Fruit fly (Drosophila melanogaster): ENCODE results near the gene CIA30.

Gene CIA30

dm6 chr3R:29745056-29745455, 8.3 kb downstream of the CIA30 start, which contains the start of the genes Wdr24 and IntS11 (continued):
- TF ChIP-seq pdm3 (GFP tag; optimal IDR thresholded peaks at IDR 0.05) = peak; percentile 97
- peak; percentile 95 for TF ChIP-seq Ets21C (GFP tag; optimal IDR thresholded peaks at IDR 0.05)
- TF ChIP-seq eg (GFP tag; IDR thresholded peaks at IDR 0.05) = peak; percentile 99
- TF ChIP-seq CG1621 (tag; optimal IDR thresholded peaks at IDR 0.05) = peak; percentile 91
- peak; percentile 84 for TF ChIP-seq CG8319 (GFP tag; optimal IDR thresholded peaks at IDR 0.05)
- TF ChIP-seq CG31627 (GFP tag; optimal IDR thresholded peaks at IDR 0.05) = peak; percentile 98
- peak; percentile 96 for TF ChIP-seq topi (GFP tag; optimal IDR thresholded peaks at IDR 0.05)
- peak in 1 of 2 experiments; percentile 88 for TF ChIP-seq ss (GFP tag; optimal IDR thresholded peaks at IDR 0.05)
- peak; percentile 98 for TF ChIP-seq lz (GFP tag; optimal IDR thresholded peaks at IDR 0.05)
- peak; percentile 87 for TF ChIP-seq vri (GFP tag; optimal IDR thresholded peaks at IDR 0.05)
- TF ChIP-seq CG15336 (GFP tag; IDR thresholded peaks at IDR 0.05) = peak; percentile 94
- no peak for TF ChIP-seq CG6276 (GFP tag; optimal IDR thresholded peaks at IDR 0.05)
- TF ChIP-seq Sox15 (GFP tag; optimal IDR thresholded peaks at IDR 0.05) = peak; percentile 99
- peak; percentile 89 for TF ChIP-seq CG8119 (GFP tag; IDR thresholded peaks at IDR 0.05)
- TF ChIP-seq net (GFP tag; optimal IDR thresholded peaks at IDR 0.05) = peak; percentile 82
- peak; percentile 92 for TF ChIP-seq CG8632 (GFP tag; optimal IDR thresholded peaks at IDR 0.05)
- peak; percentile 89 for TF ChIP-seq fd59A (GFP tag; optimal IDR thresholded peaks at IDR 0.05)
- TF ChIP-seq OdsH (GFP tag; optimal IDR thresholded peaks at IDR 0.05) = peak; percentile 97
- TF ChIP-seq CG32006 (GFP tag; optimal IDR thresholded peaks at IDR 0.05) = peak; percentile 97
- no peak for TF ChIP-seq spab (GFP tag; optimal IDR thresholded peaks at IDR 0.05)
- TF ChIP-seq CG3032 (tag; optimal IDR thresholded peaks at IDR 0.05) = peak; percentile 98
- TF ChIP-seq dac (GFP tag; optimal IDR thresholded peaks at IDR 0.05) = no peak
- peak; percentile 95 for TF ChIP-seq CG10631 (GFP tag; optimal IDR thresholded peaks at IDR 0.05)
- peak; percentile 98 for TF ChIP-seq Eip78C (GFP tag)
- TF ChIP-seq acj6 (GFP tag; optimal IDR thresholded peaks at IDR 0.05) = peak; percentile 95
- TF ChIP-seq CG6163 (GFP tag; IDR thresholded peaks at IDR 0.05) = peak; percentile 98

DNA sequence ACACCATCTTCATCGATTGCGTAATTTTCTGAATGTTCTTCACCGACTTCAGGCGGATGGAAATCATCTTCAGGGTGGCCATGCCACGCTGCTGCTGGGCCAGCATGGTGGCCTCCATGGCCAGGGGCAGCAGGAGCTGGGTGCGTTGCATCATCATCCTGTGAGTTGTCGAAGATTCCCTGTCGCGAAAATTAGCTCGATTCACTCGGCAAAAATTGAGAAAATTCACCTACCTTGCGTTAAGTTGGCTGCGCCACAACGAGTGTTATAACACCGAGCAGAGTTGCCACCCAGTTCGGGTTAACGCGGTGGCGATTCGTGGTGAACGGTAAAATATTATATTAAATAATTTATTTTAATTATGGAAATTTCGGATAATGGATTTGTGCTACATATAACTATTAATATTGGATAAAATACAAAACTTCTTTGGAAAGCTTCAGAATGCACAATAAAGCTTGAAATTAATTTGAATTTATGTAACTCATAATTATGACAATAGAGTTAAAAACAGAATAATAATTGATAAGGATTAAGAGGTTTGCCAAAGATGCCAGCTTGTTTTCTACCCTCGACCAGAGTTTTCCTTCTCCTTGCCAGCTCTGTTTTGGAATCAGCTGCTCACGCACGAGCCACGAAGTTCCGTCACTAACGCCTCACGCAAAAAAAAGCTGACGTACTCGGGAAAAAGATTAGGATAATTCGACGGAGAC, 12.0 kb downstream of the CIA30 start, which contains the start of the genes ATPsyngamma and yata:
Gene ATPsyngamma (minus strand): TSS at position 573 of the 713 bp plus-strand sequence.
Gene yata (plus strand): TSS at position 629 of the 713 bp plus-strand sequence.
- TF ChIP-seq lz (GFP tag; optimal IDR thresholded peaks at IDR 0.05) (no peak), CG16779 (tag; optimal IDR thresholded peaks at IDR 0.05) (no peak), CG15336 (GFP tag; IDR thresholded peaks at IDR 0.05) (no peak), net (GFP tag; optimal IDR thresholded peaks at IDR 0.05) (no peak), vri (GFP tag; optimal IDR thresholded peaks at IDR 0.05) (peak; percentile 98), CG34406 (GFP tag; optimal IDR thresholded peaks at IDR 0.05) (peak; percentile 41), esn (GFP tag; optimal IDR thresholded peaks at IDR 0.05) (peak; percentile 43), Eip78C (GFP tag) (peak; percentile 5), eg (GFP tag; IDR thresholded peaks at IDR 0.05) (0 out of 3 replicates have a peak, but pooled peaks have one; percentile 19), dac (GFP tag; optimal IDR thresholded peaks at IDR 0.05) (no peak), CG6854 (GFP tag; optimal IDR thresholded peaks at IDR 0.05) (peak; percentile 24), fd59A (GFP tag; optimal IDR thresholded peaks at IDR 0.05) (no peak), Ets96B (tag; optimal IDR thresholded peaks at IDR 0.05) (peak; percentile 14), CG3032 (tag; optimal IDR thresholded peaks at IDR 0.05) (peak; percentile 36), svp (GFP tag) (peak; percentile 96), pdm3 (GFP tag; optimal IDR thresholded peaks at IDR 0.05) (no peak), CG8319 (GFP tag; optimal IDR thresholded peaks at IDR 0.05) (no peak), topi (GFP tag; optimal IDR thresholded peaks at IDR 0.05) (no peak)

DNA sequence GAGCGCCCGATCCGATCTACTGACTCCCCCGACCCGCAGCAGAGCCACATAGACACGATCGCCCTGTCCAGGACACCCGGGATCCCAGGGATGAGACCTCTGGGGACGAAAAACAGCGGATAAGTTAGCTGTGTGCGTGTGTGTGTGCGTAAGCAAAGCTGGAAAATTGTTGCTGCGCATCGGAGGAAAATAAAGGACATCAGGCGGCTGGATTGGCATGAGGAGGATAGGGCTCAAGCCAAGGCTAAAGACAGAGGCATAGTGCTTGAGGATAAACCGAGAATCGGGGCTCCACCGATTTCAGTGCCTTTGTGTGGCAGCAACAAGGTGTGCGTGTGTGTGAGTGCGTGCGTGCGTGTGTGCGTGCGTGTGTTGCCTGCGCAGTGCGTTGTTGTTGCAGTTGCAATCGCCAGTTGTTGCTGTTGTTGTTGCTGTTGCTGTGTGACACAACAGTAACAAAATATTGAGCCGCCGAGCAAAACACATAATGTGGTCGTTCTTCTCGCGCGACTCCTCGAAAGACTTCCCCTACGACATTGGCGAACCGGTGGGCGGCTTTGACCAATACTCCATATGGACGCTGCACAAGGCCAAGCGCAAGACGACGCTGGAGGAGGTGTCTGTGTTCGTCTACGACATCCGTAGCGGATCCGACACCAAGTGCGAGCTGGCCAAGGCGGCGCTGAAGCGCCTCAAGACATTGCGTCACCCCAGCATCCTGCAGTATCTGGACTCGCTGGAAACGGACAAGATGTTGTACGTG, 12.7 kb downstream of the CIA30 start:
- 0 out of 3 replicates have a peak, but pooled peaks have one; percentile 8 for TF ChIP-seq CG6163 (GFP tag; IDR thresholded peaks at IDR 0.05)
- peak; percentile 13 for TF ChIP-seq Sox14 (GFP tag; optimal IDR thresholded peaks at IDR 0.05)
- no peak for TF ChIP-seq Gug (GFP tag; IDR thresholded peaks at IDR 0.05)

Data from whole organism, prepupa.